Fruit fly (Drosophila melanogaster): ENCODE data around the gene CG15021.

DNA sequence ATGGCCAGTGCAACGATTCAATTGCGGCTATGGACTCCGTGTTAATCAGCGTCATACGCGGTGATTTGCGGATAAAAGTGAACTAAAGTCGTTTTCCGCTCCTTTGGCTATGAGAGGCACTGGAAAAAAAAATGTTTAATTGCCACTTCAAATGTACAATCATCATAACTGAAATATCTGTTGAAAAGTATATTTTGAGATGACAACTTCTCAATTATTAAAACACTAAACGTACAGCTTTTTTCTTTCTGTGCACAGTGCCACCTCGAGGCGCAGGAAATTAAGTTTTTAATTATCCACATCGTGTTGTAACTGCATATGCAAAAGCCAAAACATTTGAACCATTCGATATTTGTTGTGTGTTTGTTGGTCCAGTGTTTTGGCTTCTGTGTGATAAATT is 43.7 kb upstream of the CG15021 start:
- TF ChIP-seq insv (GFP tag; optimal IDR thresholded peaks at IDR 0.05) (no peak), E2f2 (GFP tag; IDR thresholded peaks at IDR 0.05) (no peak), CG13624 (GFP tag; optimal IDR thresholded peaks at IDR 0.05) (no peak)
